Worm (Caenorhabditis elegans) whole organism, midembryonic: Measurements from ENCODE around the gene D1005.5.

Source experiments
- T22C8.4 ChIP-seq: fragments of 200-800 bp; sonication (Bioruptor generic); IDR thresholded peaks from 2 replicates; pipeline ENCODE4 v1.3.6; 2022; ENCODE audit warnings: missing genetic modification characterization, missing compliant biosample characterization
- cog-1 ChIP-seq: sonication (generic microtip); optimal IDR thresholded peaks from 2 replicates; lab custom pipeline; 2016; ENCODE audit warnings: missing genetic modification characterization, missing compliant biosample characterization
- flt-1 ChIP-seq: fragments of 200-800 bp; sonication (Bioruptor generic); IDR thresholded peaks from 2 replicates; pipeline ENCODE4 v1.3.6; 2022; ENCODE audit warnings: missing genetic modification characterization, missing compliant biosample characterization
- klf-2 ChIP-seq: fragments of 200-800 bp; sonication (Bioruptor generic); conservative IDR thresholded peaks from 2 replicates; pipeline ENCODE4 v1.3.6; 2022; ENCODE audit warnings: missing genetic modification reagents, missing genetic modification characterization, missing compliant biosample characterization
- med-1 ChIP-seq: sonication (generic microtip); optimal IDR thresholded peaks from 2 replicates; lab custom pipeline; 2017; ENCODE audit warnings: missing genetic modification characterization, mild to moderate bottlenecking, missing compliant biosample characterization, antibody characterized with exemption, missing genetic modification reagents; ENCODE audit not compliant: insufficient read depth
- ref-1 ChIP-seq: fragments of 200-800 bp; sonication (Bioruptor generic); conservative IDR thresholded peaks from 2 replicates; pipeline ENCODE4 v1.3.6; 2022; ENCODE audit warnings: missing genetic modification reagents, missing genetic modification characterization, missing compliant biosample characterization
- tab-1 ChIP-seq: fragments of 200-800 bp; sonication (Bioruptor generic); IDR thresholded peaks from 2 replicates; pipeline ENCODE4 v1.3.6; 2022; ENCODE audit warnings: missing genetic modification characterization, missing compliant biosample characterization
- ztf-23 ChIP-seq: fragments of 200-800 bp; sonication (Bioruptor generic); IDR thresholded peaks from 2 replicates; pipeline ENCODE4 v1.3.6; 2022; ENCODE audit warnings: missing genetic modification reagents, missing genetic modification characterization, missing compliant biosample characterization
- ztf-29 ChIP-seq: fragments of 200-800 bp; sonication (Bioruptor generic); IDR thresholded peaks from 2 replicates; pipeline ENCODE4 v1.3.6; 2022; ENCODE audit warnings: missing genetic modification reagents, missing genetic modification characterization, missing compliant biosample characterization

ce11 chrX:1468057-1468456, 4.7 kb downstream of the D1005.5 start:
- TF ChIP-seq klf-2 (GFP tag; lab: Robert Waterston, UW), result no peak
- no peak for TF ChIP-seq tab-1 (GFP tag; lab: Robert Waterston, UW)
- no peak for TF ChIP-seq flt-1 (GFP tag; lab: Robert Waterston, UW)
- TF ChIP-seq med-1 (GFP tag; lab: Kevin White, UChicago), result no peak
- TF ChIP-seq ref-1 (GFP tag; lab: Robert Waterston, UW), result no peak
- TF ChIP-seq ztf-23 (GFP tag; lab: Robert Waterston, UW), result no peak
- no peak for TF ChIP-seq ztf-29
- no peak for TF ChIP-seq T22C8.4
- no peak for TF ChIP-seq cog-1 (tag; lab: Kevin White, UChicago)
